Worm (Caenorhabditis elegans) whole organism, L1 larva: ENCODE measurements around the gene F10D7.4.

ENCODE experiments used
- C04F5.9 ChIP-seq: sonication (generic microtip); optimal IDR thresholded peaks from 2 replicates; lab custom pipeline; 2016; ENCODE audit warnings: missing genetic modification characterization, missing compliant biosample characterization
- C34B4.2 ChIP-seq: sonication (generic microtip); optimal IDR thresholded peaks from 2 replicates; lab custom pipeline; 2017; ENCODE audit warnings: mild to moderate bottlenecking, missing genetic modification characterization, missing compliant biosample characterization
- alr-1 ChIP-seq: fragments of 200-800 bp; sonication (Bioruptor generic); optimal IDR thresholded peaks from 2 replicates; lab custom pipeline; 2018; ENCODE audit warnings: borderline replicate concordance, mild to moderate bottlenecking, missing genetic modification characterization, missing compliant biosample characterization
- aly-2 ChIP-seq: fragments of 150-350 bp; optimal IDR thresholded peaks from 2 replicates; lab custom pipeline; 2014; ENCODE audit warnings: missing biosample characterization, missing genetic modification characterization
- ama-1 ChIP-seq: fragments of 150-350 bp; optimal IDR thresholded peaks from 2 replicates; lab custom pipeline; 2014
- ceh-63 ChIP-seq: fragments of 200-800 bp; sonication (Bioruptor generic); optimal IDR thresholded peaks from 2 replicates; lab custom pipeline; 2018; ENCODE audit warnings: mild to moderate bottlenecking, missing genetic modification characterization, missing compliant biosample characterization
- efl-1 ChIP-seq, 4 experiments: fragments of 150-350 bp; optimal IDR thresholded peaks in 3 of 4; peaks in 1 of 4; 1 replicate in 1 of 4; 2 replicates in 3 of 4; lab custom pipeline; 2014; ENCODE audit warnings: missing biosample characterization in 2 of 4, missing genetic modification characterization in 2 of 4, missing genetic modification reagents in 2 of 4
- efl-3 ChIP-seq: fragments of 200-800 bp; sonication (Bioruptor generic); optimal IDR thresholded peaks from 2 replicates; lab custom pipeline; 2018; ENCODE audit warnings: mild to moderate bottlenecking, missing genetic modification characterization, missing compliant biosample characterization
- ets-5 ChIP-seq: fragments of 200-800 bp; sonication (Bioruptor generic); IDR thresholded peaks from 2 replicates; pipeline ENCODE4 v1.3.6; 2022; ENCODE audit warnings: missing genetic modification characterization, missing compliant biosample characterization
- fkh-10 ChIP-seq: sonication (generic microtip); optimal IDR thresholded peaks from 2 replicates; lab custom pipeline; 2017; ENCODE audit warnings: missing biosample characterization, missing genetic modification reagents, missing genetic modification characterization
- fkh-4 ChIP-seq: sonication (generic microtip); optimal IDR thresholded peaks from 2 replicates; lab custom pipeline; 2016; ENCODE audit warnings: missing compliant biosample characterization, missing genetic modification characterization, borderline replicate concordance
- fos-1 ChIP-seq: fragments of 150-350 bp; optimal IDR thresholded peaks from 2 replicates; lab custom pipeline; 2014; ENCODE audit warnings: missing biosample characterization, missing genetic modification characterization
- grh-1 ChIP-seq: fragments of 200-800 bp; sonication (Bioruptor generic); IDR thresholded peaks from 2 replicates; pipeline ENCODE4 v1.3.6; 2022; ENCODE audit warnings: missing genetic modification reagents, missing genetic modification characterization, missing compliant biosample characterization
- hlh-4 ChIP-seq: sonication (generic microtip); optimal IDR thresholded peaks from 2 replicates; lab custom pipeline; 2016; ENCODE audit warnings: mild to moderate bottlenecking, missing genetic modification characterization, missing compliant biosample characterization
- isw-1 ChIP-seq: fragments of 200-800 bp; sonication (Bioruptor generic); IDR thresholded peaks from 2 replicates; pipeline ENCODE4 v1.3.6; 2022; ENCODE audit warnings: missing genetic modification characterization, missing compliant biosample characterization
- jun-1 ChIP-seq: fragments of 150-350 bp; optimal IDR thresholded peaks from 2 replicates; lab custom pipeline; 2014; ENCODE audit warnings: missing biosample characterization, missing genetic modification reagents, missing genetic modification characterization
- lin-13 ChIP-seq: fragments of 150-350 bp; optimal IDR thresholded peaks from 2 replicates; lab custom pipeline; 2014; ENCODE audit warnings: missing biosample characterization, missing genetic modification reagents, missing genetic modification characterization
- lin-14 ChIP-seq: fragments of 200-800 bp; sonication (Bioruptor generic); optimal IDR thresholded peaks from 2 replicates; lab custom pipeline; 2018; ENCODE audit warnings: mild to moderate bottlenecking, missing genetic modification characterization, moderate library complexity, missing compliant biosample characterization
- lin-15B ChIP-seq: fragments of 150-350 bp; sonication (generic microtip); optimal IDR thresholded peaks from 3 replicates; lab custom pipeline; 2014; ENCODE audit warnings: missing biosample characterization, missing genetic modification characterization
- lin-35 ChIP-seq, 2 experiments: fragments of 150-350 bp; optimal IDR thresholded peaks; 2 replicates each; lab custom pipeline; 2014; ENCODE audit warnings: missing biosample characterization in 2 of 2, missing genetic modification characterization in 2 of 2, missing genetic modification reagents in 2 of 2
- lin-39 ChIP-seq: fragments of 150-350 bp; optimal IDR thresholded peaks from 2 replicates; lab custom pipeline; 2014; ENCODE audit warnings: missing biosample characterization, missing genetic modification reagents, missing genetic modification characterization
- lir-3 ChIP-seq: sonication (generic microtip); optimal IDR thresholded peaks from 2 replicates; lab custom pipeline; 2016; ENCODE audit warnings: mild to moderate bottlenecking, missing genetic modification characterization, moderate library complexity, missing compliant biosample characterization; ENCODE audit not compliant: poor library complexity
- mdl-1 ChIP-seq, 2 experiments: fragments of 150-350 bp; optimal IDR thresholded peaks; 2 replicates each; lab custom pipeline; 2014 to 2017; ENCODE audit warnings: missing biosample characterization in 2 of 2, missing genetic modification characterization in 2 of 2, inconsistent platforms in 1 of 2
- mef-2 ChIP-seq: fragments of 150-350 bp; optimal IDR thresholded peaks from 2 replicates; lab custom pipeline; 2014; ENCODE audit warnings: missing biosample characterization, missing genetic modification characterization
- nhr-11 ChIP-seq: fragments of 150-350 bp; optimal IDR thresholded peaks from 2 replicates; lab custom pipeline; 2014; ENCODE audit warnings: missing biosample characterization, missing genetic modification characterization
- nhr-12 ChIP-seq: sonication (generic microtip); optimal IDR thresholded peaks from 2 replicates; lab custom pipeline; 2017; ENCODE audit warnings: missing biosample characterization, missing genetic modification characterization
- nhr-20 ChIP-seq: sonication (generic microtip); optimal IDR thresholded peaks from 2 replicates; lab custom pipeline; 2016; ENCODE audit warnings: mild to moderate bottlenecking, missing genetic modification characterization, missing compliant biosample characterization
- nhr-28 ChIP-seq: fragments of 150-350 bp; optimal IDR thresholded peaks from 2 replicates; lab custom pipeline; 2014; ENCODE audit warnings: missing biosample characterization, missing genetic modification characterization
- nhr-71 ChIP-seq: sonication (generic microtip); optimal IDR thresholded peaks from 2 replicates; lab custom pipeline; 2016; ENCODE audit warnings: mild to moderate bottlenecking, missing genetic modification characterization, moderate library complexity, missing compliant biosample characterization
- nhr-76 ChIP-seq: sonication (generic microtip); optimal IDR thresholded peaks from 2 replicates; lab custom pipeline; 2017; ENCODE audit warnings: missing biosample characterization, missing genetic modification characterization
- nhr-84 ChIP-seq: sonication (generic microtip); optimal IDR thresholded peaks from 2 replicates; lab custom pipeline; 2017; ENCODE audit warnings: missing biosample characterization, missing genetic modification characterization
- nhr-85 ChIP-seq: sonication (generic microtip); peaks from one replicate; lab custom pipeline; 2016; ENCODE audit warnings: missing genetic modification characterization, inconsistent platforms, missing compliant biosample characterization
- nhr-90 ChIP-seq: sonication (generic microtip); optimal IDR thresholded peaks from 2 replicates; lab custom pipeline; 2016; ENCODE audit warnings: mild to moderate bottlenecking, missing genetic modification characterization, missing compliant biosample characterization; ENCODE audit not compliant: poor library complexity
- pag-3 ChIP-seq: sonication (generic microtip); optimal IDR thresholded peaks from 2 replicates; lab custom pipeline; 2017; ENCODE audit warnings: missing genetic modification characterization, mild to moderate bottlenecking, missing compliant biosample characterization, antibody characterized with exemption, borderline replicate concordance; ENCODE audit not compliant: insufficient read depth
- pqm-1 ChIP-seq: sonication (generic microtip); optimal IDR thresholded peaks from 3 replicates; lab custom pipeline; 2017; ENCODE audit warnings: missing biosample characterization, missing genetic modification characterization
- skn-1 ChIP-seq: fragments of 150-350 bp; optimal IDR thresholded peaks from 2 replicates; lab custom pipeline; 2014; ENCODE audit warnings: missing biosample characterization, missing genetic modification characterization
- sptf-1 ChIP-seq: fragments of 150-350 bp; optimal IDR thresholded peaks from 2 replicates; lab custom pipeline; 2014; ENCODE audit warnings: missing biosample characterization, missing genetic modification characterization
- swsn-7 ChIP-seq: sonication (generic microtip); optimal IDR thresholded peaks from 2 replicates; lab custom pipeline; 2016; ENCODE audit warnings: missing genetic modification characterization, missing compliant biosample characterization
- unc-62 ChIP-seq: fragments of 150-350 bp; optimal IDR thresholded peaks from 2 replicates; lab custom pipeline; 2014; ENCODE audit warnings: missing biosample characterization, missing genetic modification reagents, missing genetic modification characterization
- unc-86 ChIP-seq: sonication (generic microtip); optimal IDR thresholded peaks from 2 replicates; lab custom pipeline; 2016; ENCODE audit warnings: missing genetic modification characterization, missing compliant biosample characterization
- vab-15 ChIP-seq: sonication (generic microtip); optimal IDR thresholded peaks from 2 replicates; lab custom pipeline; 2017; ENCODE audit warnings: missing genotype, mild to moderate bottlenecking, missing genetic modification characterization, missing compliant biosample characterization
- zip-4 ChIP-seq: fragments of 200-800 bp; sonication (Bioruptor generic); optimal IDR thresholded peaks from 2 replicates; lab custom pipeline; 2018; ENCODE audit warnings: mild to moderate bottlenecking, missing genetic modification characterization, moderate library complexity, missing compliant biosample characterization
- ztf-11 ChIP-seq, 2 experiments: sonication (generic microtip); optimal IDR thresholded peaks; 2 replicates each; lab custom pipeline; 2016 to 2017; ENCODE audit warnings: missing genetic modification characterization in 2 of 2, missing biosample characterization in 1 of 2, missing compliant biosample characterization in 1 of 2
- ztf-4 ChIP-seq: fragments of 150-350 bp; optimal IDR thresholded peaks from 2 replicates; lab custom pipeline; 2014; ENCODE audit warnings: missing biosample characterization, missing genetic modification characterization

F10D7.4 gene

DNA sequence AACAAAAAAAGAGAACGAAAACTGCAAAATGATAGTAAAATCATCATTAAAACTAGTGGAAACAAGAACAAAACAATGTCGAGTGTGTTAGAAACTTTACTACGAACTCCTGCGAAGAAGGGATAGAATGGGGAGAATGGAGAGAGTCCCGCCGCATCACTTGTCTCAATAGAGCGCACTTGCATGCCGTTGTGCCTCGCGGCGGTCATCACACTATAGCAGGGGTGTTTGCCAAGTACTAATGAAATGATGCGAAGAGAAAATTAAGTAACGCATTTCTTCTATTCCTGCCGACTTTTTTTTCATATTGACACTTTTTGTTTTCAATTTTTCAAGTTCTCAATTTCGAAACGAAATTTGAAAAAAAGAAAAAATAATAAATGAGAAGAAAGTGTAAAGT is 10.3 kb upstream of the F10D7.4 start (continued):
- peak; percentile 58 to 77 for TF ChIP-seq lin-35 (GFP tag; optimal IDR thresholded peaks at IDR 0.05; lab: Kevin White, UChicago)
- TF ChIP-seq nhr-11: no peak

DNA sequence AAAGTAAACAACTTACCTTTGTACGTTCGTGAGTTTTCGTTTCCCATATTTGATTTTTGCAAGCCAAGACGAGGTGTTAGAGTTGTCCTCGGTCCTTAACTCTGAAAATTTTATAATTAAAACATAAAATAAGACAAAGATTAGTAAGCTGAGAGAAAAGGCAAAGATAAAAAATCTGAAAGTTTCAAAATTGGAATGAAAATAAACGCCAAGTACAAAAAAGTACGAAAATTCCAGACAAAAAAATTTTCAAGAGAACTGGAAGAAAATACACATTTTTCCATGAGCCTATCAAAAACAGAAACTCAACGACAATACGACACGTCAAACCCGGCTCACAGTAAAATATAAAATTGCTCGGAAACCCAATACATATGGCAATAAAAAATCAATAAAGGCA is 9.6 kb upstream of the F10D7.4 start, which contains the start of gene F10D7.5:
Gene F10D7.5, minus strand, starts transcription at position 101 of the 400 bp plus-strand sequence.
- TF ChIP-seq sptf-1 (tag; lab: Kevin White, UChicago) (no peak), ceh-63 (no peak), ama-1 (lab: Kevin White, UChicago) (no peak), nhr-20 (tag; lab: Kevin White, UChicago) (no peak), skn-1 (no peak), ztf-4 (no peak), jun-1 (tag; lab: Kevin White, UChicago) (no peak), nhr-85 (no peak), fos-1 (no peak), fkh-4 (tag; lab: Kevin White, UChicago) (no peak), lin-39 (tag; lab: Kevin White, UChicago) (no peak), aly-2 (tag; lab: Kevin White, UChicago) (no peak)
- TF ChIP-seq, all 84 proteins: peak for 0

DNA sequence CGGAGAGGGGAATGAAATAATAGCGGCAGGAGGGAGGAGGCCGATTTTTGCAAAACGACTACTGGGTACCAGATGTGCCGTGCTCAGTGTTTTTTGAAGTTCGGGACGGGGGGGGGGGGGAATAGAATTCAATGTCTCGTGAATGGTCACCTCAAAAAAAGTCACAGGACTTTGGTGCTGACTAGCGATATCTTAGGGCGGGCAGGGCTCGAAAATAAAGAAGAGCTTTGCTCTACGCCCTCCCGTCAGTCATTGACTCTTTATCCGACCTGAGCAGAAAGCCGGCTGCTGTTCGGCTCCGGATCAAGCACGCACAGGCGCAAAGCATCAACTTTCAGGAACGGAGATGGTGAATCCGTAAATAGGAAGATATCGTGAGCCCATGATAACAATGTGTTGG is 8.7 kb upstream of the F10D7.4 start:
- no peak for TF ChIP-seq swsn-7 (tag; lab: Kevin White, UChicago)
- no peak for TF ChIP-seq lin-15B (tag; lab: Kevin White, UChicago)
- no peak for TF ChIP-seq efl-3 (GFP tag; lab: Kevin White, UChicago)
- no peak for TF ChIP-seq vab-15

DNA sequence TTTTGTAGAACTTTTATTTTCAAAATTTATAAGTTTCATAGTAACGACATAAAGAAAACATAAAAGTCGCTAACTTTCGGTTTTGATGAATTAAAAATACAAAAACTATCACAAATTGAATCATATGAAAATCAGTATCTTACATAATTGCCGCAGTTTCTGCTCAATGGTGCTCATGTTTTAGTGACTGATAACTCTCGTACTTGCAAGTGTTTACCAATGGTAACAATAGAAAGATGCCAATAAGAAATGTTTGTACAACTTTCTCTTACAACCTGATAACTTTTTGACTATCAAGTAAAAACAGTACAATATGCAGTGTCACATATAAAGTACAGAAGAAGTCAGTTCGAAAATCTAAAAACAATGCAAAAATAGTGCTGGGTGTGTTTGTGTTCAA is 4.3 kb upstream of the F10D7.4 start:
- TF ChIP-seq grh-1 (GFP tag; lab: Robert Waterston, UW) (no peak), pqm-1 (no peak), lin-13 (GFP tag; lab: Kevin White, UChicago) (no peak), aly-2 (tag; lab: Kevin White, UChicago) (no peak)

- no peak for TF ChIP-seq mef-2
- TF ChIP-seq hlh-4 (tag; lab: Kevin White, UChicago): no peak
- no peak for TF ChIP-seq nhr-76 (tag; lab: Kevin White, UChicago)
- TF ChIP-seq C04F5.9: no peak
- TF ChIP-seq unc-62 (GFP tag; lab: Kevin White, UChicago): no peak
- TF ChIP-seq pqm-1: no peak
- TF ChIP-seq lin-14 (GFP tag; lab: Kevin White, UChicago): peak; percentile 56
- TF ChIP-seq jun-1 (tag; lab: Kevin White, UChicago): no peak
- TF ChIP-seq alr-1 (tag; lab: Kevin White, UChicago): no peak
- TF ChIP-seq nhr-28 (tag; lab: Kevin White, UChicago): no peak
- no peak for TF ChIP-seq C34B4.2 (tag; lab: Kevin White, UChicago)
- no peak for TF ChIP-seq zip-4 (GFP tag; lab: Kevin White, UChicago)
- TF ChIP-seq pag-3 (tag; lab: Kevin White, UChicago): no peak
- TF ChIP-seq aly-2 (tag; lab: Kevin White, UChicago): no peak
- no peak for TF ChIP-seq nhr-84
- TF ChIP-seq nhr-71: peak; percentile 69
- no peak for TF ChIP-seq ztf-11 (tag; optimal IDR thresholded peaks at IDR 0.05; lab: Kevin White, UChicago)
- TF ChIP-seq mdl-1 (tag; optimal IDR thresholded peaks at IDR 0.05; lab: Kevin White, UChicago): peak in 1 of 2 experiments; percentile 43
- no peak for TF ChIP-seq nhr-12 (tag; lab: Kevin White, UChicago)
- no peak for TF ChIP-seq nhr-11
- no peak for TF ChIP-seq isw-1 (GFP tag; lab: Robert Waterston, UW)
- no peak for TF ChIP-seq nhr-90
- TF ChIP-seq grh-1 (GFP tag; lab: Robert Waterston, UW): no peak
- TF ChIP-seq nhr-20 (tag; lab: Kevin White, UChicago): peak; percentile 13
- TF ChIP-seq unc-86 (tag; lab: Kevin White, UChicago): no peak
- TF ChIP-seq fkh-10 (GFP tag; lab: Kevin White, UChicago): no peak
- TF ChIP-seq fos-1: no peak
- TF ChIP-seq efl-1 (optimal IDR thresholded peaks at IDR 0.05; lab: Kevin White, UChicago): no peak
- TF ChIP-seq efl-1 (GFP tag; optimal IDR thresholded peaks at IDR 0.05 in 1 of 2; lab: Kevin White, UChicago): no peak
- TF ChIP-seq ets-5: no peak
- no peak for TF ChIP-seq sptf-1 (tag; lab: Kevin White, UChicago)
- no peak for TF ChIP-seq lin-35 (GFP tag; optimal IDR thresholded peaks at IDR 0.05; lab: Kevin White, UChicago)
- TF ChIP-seq lir-3 (tag; lab: Kevin White, UChicago): peak; percentile 27
Observed at ce11 chrX:17385102-17385501, 3.2 kb upstream of the F10D7.4 start.
